Worm (Caenorhabditis elegans) whole organism, late embryonic: ENCODE measurements around the gene ins-35.

ENCODE experiments used
- elt-2 ChIP-seq: sonication (generic microtip); optimal IDR thresholded peaks from 2 replicates; lab custom pipeline; 2016; ENCODE audit warnings: missing genetic modification reagents, missing genetic modification characterization, missing compliant biosample characterization
- pqm-1 ChIP-seq: sonication (generic microtip); optimal IDR thresholded peaks from 2 replicates; lab custom pipeline; 2016; ENCODE audit warnings: missing genetic modification characterization, missing compliant biosample characterization

DNA sequence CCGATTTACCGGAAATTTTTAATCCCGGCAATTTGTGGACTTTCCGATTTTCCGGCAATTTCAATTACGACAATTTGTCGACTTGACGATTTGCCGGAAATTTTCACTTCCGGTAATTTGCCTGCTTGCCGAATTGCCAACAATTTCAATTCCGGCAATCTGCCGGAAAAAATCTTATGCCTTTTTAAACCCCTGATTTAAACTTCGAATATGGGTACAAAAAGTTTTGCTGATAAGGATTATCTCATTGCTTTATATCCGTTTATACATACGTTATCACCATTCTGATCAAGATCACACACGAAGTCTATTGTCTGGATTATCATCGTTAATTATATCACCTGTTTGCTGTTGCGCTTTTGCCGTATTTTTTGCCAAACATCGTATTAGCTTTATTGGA lies 18.9 kb upstream of the ins-35 start, which contains the start of gene grd-11:
- TF ChIP-seq elt-2 (no peak), pqm-1 (tag; lab: Kevin White, UChicago) (no peak)
